Fruit fly (Drosophila melanogaster) whole organism: ENCODE data around the gene Eogt.

Experiments used
- CG8478 ChIP-seq: fragments of >200 bp; optimal IDR thresholded peaks from 2 replicates; lab custom pipeline; 2018; ENCODE audit warnings: inconsistent platforms
- Dll ChIP-seq: fragments of >200 bp; optimal IDR thresholded peaks from 2 replicates; lab custom pipeline; 2017
- EcR ChIP-seq, 2 experiments: fragments of >200 bp; optimal IDR thresholded peaks; 2 replicates each; lab custom pipeline; 2017; ENCODE audit warnings: missing biosample characterization in 2 of 2, missing genetic modification characterization in 2 of 2, missing genetic modification reagents in 2 of 2
- pan ChIP-seq: fragments of >200 bp; optimal IDR thresholded peaks from 2 replicates; lab custom pipeline; 2017
- psq ChIP-seq: fragments of >200 bp; optimal IDR thresholded peaks from 2 replicates; lab custom pipeline; 2017
- usp ChIP-seq: fragments of >200 bp; optimal IDR thresholded peaks from 2 replicates; lab custom pipeline; 2017; ENCODE audit warnings: missing biosample characterization, missing genetic modification characterization, mixed read lengths

- TF ChIP-seq pan (lab: Kevin White, UChicago), result no peak
- no peak for TF ChIP-seq psq
- TF ChIP-seq CG8478 (lab: Kevin White, UChicago), result no peak
- TF ChIP-seq usp (GFP tag; lab: Kevin White, UChicago), result no peak
- TF ChIP-seq Dll (lab: Kevin White, UChicago), result no peak
- no peak for TF ChIP-seq EcR (GFP tag; optimal IDR thresholded peaks at IDR 0.05; lab: Kevin White, UChicago)
These were observed 21.3 kb downstream of the Eogt start for dm6 chr2L:2402194-2402593.
